Worm (Caenorhabditis elegans): ENCODE measurements around the gene ugt-44.

Gene ugt-44

DNA sequence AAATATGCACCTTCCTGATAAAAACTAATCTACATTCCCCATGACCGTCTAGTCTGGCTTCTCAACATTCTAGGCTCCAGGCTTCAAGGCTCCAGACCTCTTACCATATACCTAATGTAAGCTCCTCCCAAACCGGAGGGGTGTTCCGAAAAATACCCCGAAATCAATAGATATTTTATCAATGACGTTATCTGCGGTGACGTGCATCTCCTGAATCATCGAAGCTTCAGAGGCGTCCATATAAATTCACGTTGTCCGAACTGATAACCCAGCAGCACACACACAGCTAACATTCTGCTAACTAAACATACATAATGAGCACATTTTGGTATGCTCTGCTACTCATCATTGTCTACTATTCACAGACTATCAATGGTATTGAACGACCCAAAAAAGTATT, at the start of gene ugt-44:
Gene ugt-44, plus strand, starts transcription at position 248 of the 400 bp plus-strand sequence.
- TF ChIP-seq gei-8 (GFP tag; optimal IDR thresholded peaks at IDR 0.05), result no peak
- TF ChIP-seq lin-1 (GFP tag; IDR thresholded peaks at IDR 0.05), result 0 out of 2 replicates have a peak, but pooled peaks have one; percentile 26
- no peak for TF ChIP-seq arid-1 (GFP tag; conservative IDR thresholded peaks at IDR 0.05)
- no peak for TF ChIP-seq daf-16 (GFP tag; optimal IDR thresholded peaks at IDR 0.05)
- TF ChIP-seq daf-16 (tag; optimal IDR thresholded peaks at IDR 0.05), result peak; percentile 24
- peak; percentile 6 for TF ChIP-seq jun-1 (tag; optimal IDR thresholded peaks at IDR 0.05)
- peak; percentile 39 for TF ChIP-seq nhr-28 (tag; optimal IDR thresholded peaks at IDR 0.05)
- TF ChIP-seq dve-1 (tag; optimal IDR thresholded peaks at IDR 0.05; ENCODE audit: insufficient read depth), result peak; percentile 10
- TF ChIP-seq unc-39 (tag; optimal IDR thresholded peaks at IDR 0.05), result no peak
- TF ChIP-seq mdl-1 (tag; optimal IDR thresholded peaks at IDR 0.05), result no peak
- no peak for TF ChIP-seq lin-15B (tag; optimal IDR thresholded peaks at IDR 0.05)
- TF ChIP-seq pqm-1 (tag; optimal IDR thresholded peaks at IDR 0.05), result peak; percentile 51
- TF ChIP-seq nhr-77 (tag; optimal IDR thresholded peaks at IDR 0.05), result no peak
- TF ChIP-seq R02D3.7 (tag; optimal IDR thresholded peaks at IDR 0.05), result no peak
- TF ChIP-seq nhr-10 (tag; optimal IDR thresholded peaks at IDR 0.05), result peak; percentile 13
- no peak for TF ChIP-seq daf-8 (GFP tag; IDR thresholded peaks at IDR 0.05)
- TF ChIP-seq lin-13 (GFP tag; optimal IDR thresholded peaks at IDR 0.05), result no peak
- peak; percentile 92 for TF ChIP-seq aha-1 (tag)
- TF ChIP-seq hlh-11 (tag; optimal IDR thresholded peaks at IDR 0.05), result peak; percentile 77
- peak; percentile 85 for TF ChIP-seq dmd-6 (GFP tag; IDR thresholded peaks at IDR 0.05)

DNA sequence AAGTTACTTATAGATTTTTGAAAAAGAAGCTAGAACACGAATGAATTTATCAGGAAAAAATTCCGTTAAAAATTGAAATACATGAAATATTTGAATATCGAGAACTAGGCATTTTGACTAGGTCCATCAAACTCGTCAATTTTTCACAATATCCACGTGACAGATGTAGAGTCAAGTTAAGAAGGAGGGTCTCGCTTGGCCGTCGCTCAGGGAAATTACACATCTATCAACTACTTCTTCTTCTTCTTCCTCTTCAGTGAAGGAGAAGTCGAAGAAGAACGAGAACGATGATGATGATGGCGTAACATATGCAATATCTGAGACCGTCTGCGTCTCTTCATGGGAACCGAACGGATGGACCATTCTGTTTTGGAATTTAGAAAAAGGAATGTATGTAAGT, 49.6 kb upstream of the ugt-44 start:
- TF ChIP-seq hlh-30 (tag; optimal IDR thresholded peaks at IDR 0.05; ENCODE audit: insufficient read depth), result peak; percentile 16
- TF ChIP-seq sdz-12 (GFP tag; optimal IDR thresholded peaks at IDR 0.05), result no peak
- peak in 1 of 2 experiments; percentile 85 for TF ChIP-seq unc-62 (GFP tag; optimal IDR thresholded peaks at IDR 0.05 in 1 of 2)
- no peak for TF ChIP-seq unc-62 (tag; optimal IDR thresholded peaks at IDR 0.05)
- no peak for TF ChIP-seq vab-7 (GFP tag; IDR thresholded peaks at IDR 0.05)

DNA sequence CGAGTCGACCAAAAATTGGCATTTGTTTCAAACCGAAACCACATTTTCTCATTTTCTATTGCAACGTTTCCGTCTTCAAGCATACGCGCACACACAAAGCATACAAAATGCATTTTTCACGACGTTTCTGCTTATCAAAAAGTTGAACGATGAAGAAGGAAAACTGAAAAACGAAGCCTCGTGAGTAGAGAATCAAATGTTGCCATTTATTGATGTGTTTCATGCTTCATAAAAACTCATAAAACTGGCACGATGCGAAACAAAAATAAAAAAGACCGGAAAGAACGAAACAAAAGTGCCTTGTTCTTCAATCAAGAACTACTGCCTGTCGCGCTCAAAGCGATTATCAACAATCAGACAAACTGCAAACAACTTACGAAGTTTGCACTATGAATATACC, 49.1 kb upstream of the ugt-44 start:
- TF ChIP-seq ZK546.5 (tag; optimal IDR thresholded peaks at IDR 0.05), result no peak
- TF ChIP-seq nhr-111 (GFP tag; optimal IDR thresholded peaks at IDR 0.05), result no peak
- TF ChIP-seq mxl-3 (GFP tag; optimal IDR thresholded peaks at IDR 0.05), result peak; percentile 36
- TF ChIP-seq egl-43 (GFP tag; IDR thresholded peaks at IDR 0.05), result no peak
- no peak for TF ChIP-seq saeg-2 (GFP tag; IDR thresholded peaks at IDR 0.05)
- no peak for TF ChIP-seq nhr-25 (tag; optimal IDR thresholded peaks at IDR 0.05; ENCODE audit: borderline replicate concordance, insufficient read depth)
- TF ChIP-seq dmd-6 (GFP tag; IDR thresholded peaks at IDR 0.05), result peak; percentile 57
- TF ChIP-seq vab-7 (GFP tag; IDR thresholded peaks at IDR 0.05), result no peak
- TF ChIP-seq nhr-6 (tag; optimal IDR thresholded peaks at IDR 0.05), result peak; percentile 1
- peak; percentile 29 for TF ChIP-seq hlh-11 (tag; optimal IDR thresholded peaks at IDR 0.05)
- TF ChIP-seq dve-1 (tag; optimal IDR thresholded peaks at IDR 0.05; ENCODE audit: insufficient read depth), result peak; percentile 22
- no peak for TF ChIP-seq lin-38 (GFP tag; IDR thresholded peaks at IDR 0.05)
- TF ChIP-seq php-3 (GFP tag; IDR thresholded peaks at IDR 0.05), result peak; percentile 71
- no peak for TF ChIP-seq ceh-62 (tag; optimal IDR thresholded peaks at IDR 0.05)
- TF ChIP-seq pha-4 (GFP tag; IDR thresholded peaks at IDR 0.05), result no peak
- TF ChIP-seq pha-4 (tag; optimal IDR thresholded peaks at IDR 0.05), result no peak
- no peak for TF ChIP-seq daf-16 (GFP tag; optimal IDR thresholded peaks at IDR 0.05)
- peak; percentile 76 for TF ChIP-seq daf-16 (tag; optimal IDR thresholded peaks at IDR 0.05)
- TF ChIP-seq Y5F2A.4 (GFP tag; optimal IDR thresholded peaks at IDR 0.05), result no peak
- no peak for TF ChIP-seq F37D6.2 (tag; optimal IDR thresholded peaks at IDR 0.05)
- no peak for TF ChIP-seq lsy-2 (tag; optimal IDR thresholded peaks at IDR 0.05)
- no peak for TF ChIP-seq lir-3 (tag; optimal IDR thresholded peaks at IDR 0.05)
- no peak for TF ChIP-seq ces-1 (GFP tag; optimal IDR thresholded peaks at IDR 0.05)
- no peak for TF ChIP-seq daf-8 (GFP tag; IDR thresholded peaks at IDR 0.05)
- no peak for TF ChIP-seq ztf-7 (tag; optimal IDR thresholded peaks at IDR 0.05)
- no peak for TF ChIP-seq Y105C5A.15 (GFP tag; IDR thresholded peaks at IDR 0.05)
- TF ChIP-seq fos-1 (tag; optimal IDR thresholded peaks at IDR 0.05), result no peak
- no peak for TF ChIP-seq dmd-9 (GFP tag; IDR thresholded peaks at IDR 0.05)
- no peak for TF ChIP-seq ceh-20 (GFP tag; IDR thresholded peaks at IDR 0.05)
- no peak for TF ChIP-seq nhr-76 (tag; optimal IDR thresholded peaks at IDR 0.05)
- no peak for TF ChIP-seq zag-1 (tag; optimal IDR thresholded peaks at IDR 0.05)
- TF ChIP-seq nhr-237 (tag; optimal IDR thresholded peaks at IDR 0.05), result no peak

Data from whole organism, L4 larva.